Worm (Caenorhabditis elegans): ENCODE measurements around the gene lin-36.

DNA sequence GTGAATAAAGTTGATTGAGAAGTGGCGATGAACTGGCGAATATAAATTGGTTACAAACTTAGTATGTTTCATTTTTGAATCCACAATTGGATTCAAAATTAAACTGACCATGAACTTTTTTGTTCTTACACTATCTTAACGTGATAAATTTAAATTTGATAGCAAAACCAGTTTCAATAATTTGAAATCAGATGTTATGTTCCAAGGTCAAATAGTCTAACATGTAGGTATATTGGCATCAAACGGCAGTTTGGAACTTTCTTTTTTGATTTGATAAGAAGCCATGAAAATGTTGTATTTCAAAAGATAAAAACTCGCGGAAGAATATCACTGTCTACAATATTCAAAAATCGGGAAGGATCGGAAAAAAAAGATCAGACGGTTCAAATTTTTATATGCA is 15.4 kb upstream of the lin-36 start:
- TF ChIP-seq ceh-36 (tag; optimal IDR thresholded peaks at IDR 0.05) (no peak), ama-1 (optimal IDR thresholded peaks at IDR 0.05) (no peak), F13C5.2 (tag; optimal IDR thresholded peaks at IDR 0.05) (no peak), sea-1 (GFP tag; conservative IDR thresholded peaks at IDR 0.05) (no peak), flt-1 (GFP tag; IDR thresholded peaks at IDR 0.05) (no peak), aly-1 (tag; optimal IDR thresholded peaks at IDR 0.05) (no peak), tbx-37 (GFP tag; conservative IDR thresholded peaks at IDR 0.05) (no peak), ets-7 (tag; optimal IDR thresholded peaks at IDR 0.05) (no peak), hnd-1 (tag; optimal IDR thresholded peaks at IDR 0.05) (no peak)
